Worm (Caenorhabditis elegans) whole organism, L3 larva: ENCODE data around the gene nsph-4.1.

Source experiments
- ZK546.5 ChIP-seq: sonication (generic microtip); optimal IDR thresholded peaks from 2 replicates; lab custom pipeline; 2017; ENCODE audit warnings: missing biosample characterization, missing genetic modification characterization
- aly-2 ChIP-seq: fragments of 150-350 bp; optimal IDR thresholded peaks from 2 replicates; lab custom pipeline; 2014; ENCODE audit warnings: missing biosample characterization, missing genetic modification characterization
- ama-1 ChIP-seq: fragments of 150-350 bp; optimal IDR thresholded peaks from 2 replicates; lab custom pipeline; 2018
- ceh-28 ChIP-seq: fragments of 150-350 bp; optimal IDR thresholded peaks from 2 replicates; lab custom pipeline; 2014; ENCODE audit warnings: missing biosample characterization, missing genetic modification reagents, missing genetic modification characterization
- ceh-82 ChIP-seq: fragments of 150-350 bp; optimal IDR thresholded peaks from 2 replicates; lab custom pipeline; 2014; ENCODE audit warnings: missing biosample characterization, missing genetic modification characterization
- ceh-9 ChIP-seq: sonication (generic microtip); optimal IDR thresholded peaks from 2 replicates; lab custom pipeline; 2018; ENCODE audit warnings: missing biosample characterization, missing genetic modification characterization
- daf-12 ChIP-seq: fragments of 150-350 bp; optimal IDR thresholded peaks from 2 replicates; lab custom pipeline; 2014; ENCODE audit warnings: missing biosample characterization, missing genetic modification reagents, missing genetic modification characterization
- egl-27 ChIP-seq: sonication (generic microtip); optimal IDR thresholded peaks from 4 replicates; lab custom pipeline; 2017; ENCODE audit warnings: missing biosample characterization, missing genetic modification reagents, missing genetic modification characterization
- egl-5 ChIP-seq: fragments of 150-350 bp; optimal IDR thresholded peaks from 2 replicates; lab custom pipeline; 2017; ENCODE audit warnings: missing biosample characterization, missing genetic modification reagents, missing genetic modification characterization, inconsistent platforms
- elt-1 ChIP-seq: fragments of 150-350 bp; optimal IDR thresholded peaks from 2 replicates; lab custom pipeline; 2014; ENCODE audit warnings: missing biosample characterization, missing genetic modification characterization
- elt-2 ChIP-seq: sonication (generic microtip); optimal IDR thresholded peaks from 2 replicates; lab custom pipeline; 2016; ENCODE audit warnings: missing genetic modification reagents, mild to moderate bottlenecking, missing genetic modification characterization, missing compliant biosample characterization
- elt-3 ChIP-seq, 3 experiments: fragments of 150-350 bp in 1 of 3; sonication (generic microtip) in 2 of 3; optimal IDR thresholded peaks; 2 replicates in 2 of 3; 4 replicates in 1 of 3; lab custom pipeline; 2014 to 2017; ENCODE audit warnings: missing biosample characterization in 3 of 3, missing genetic modification characterization in 3 of 3
- eor-1 ChIP-seq, 2 experiments: fragments of 150-350 bp; optimal IDR thresholded peaks; 2 replicates each; lab custom pipeline; 2014 to 2018; ENCODE audit warnings: missing biosample characterization in 2 of 2, missing genetic modification characterization in 2 of 2
- fkh-10 ChIP-seq: sonication (generic microtip); optimal IDR thresholded peaks from 2 replicates; lab custom pipeline; 2017; ENCODE audit warnings: missing biosample characterization, missing genetic modification reagents, missing genetic modification characterization
- fkh-2 ChIP-seq: fragments of 150-350 bp; optimal IDR thresholded peaks from 2 replicates; lab custom pipeline; 2014; ENCODE audit warnings: missing biosample characterization, missing genetic modification reagents, missing genetic modification characterization
- fos-1 ChIP-seq: fragments of 150-350 bp; optimal IDR thresholded peaks from 2 replicates; lab custom pipeline; 2014; ENCODE audit warnings: missing biosample characterization, missing genetic modification characterization
- hmg-11 ChIP-seq: sonication (generic microtip); optimal IDR thresholded peaks from 2 replicates; lab custom pipeline; 2016; ENCODE audit warnings: missing genetic modification characterization, missing compliant biosample characterization
- jun-1 ChIP-seq: fragments of 150-350 bp; optimal IDR thresholded peaks from 2 replicates; lab custom pipeline; 2014; ENCODE audit warnings: missing biosample characterization, missing genetic modification reagents, missing genetic modification characterization
- lin-15B ChIP-seq: fragments of 150-350 bp; optimal IDR thresholded peaks from 2 replicates; lab custom pipeline; 2014; ENCODE audit warnings: missing biosample characterization, missing genetic modification characterization
- lin-39 ChIP-seq: fragments of 150-350 bp; optimal IDR thresholded peaks from 2 replicates; lab custom pipeline; 2018; ENCODE audit warnings: missing biosample characterization, missing genetic modification reagents, missing genetic modification characterization
- nfya-1 ChIP-seq: sonication (generic microtip); optimal IDR thresholded peaks from 2 replicates; lab custom pipeline; 2017; ENCODE audit warnings: missing genetic modification characterization, mild to moderate bottlenecking, missing compliant biosample characterization, antibody characterized with exemption, moderate library complexity; ENCODE audit not compliant: insufficient read depth
- nhr-11 ChIP-seq: fragments of 150-350 bp; optimal IDR thresholded peaks from 2 replicates; lab custom pipeline; 2014; ENCODE audit warnings: missing biosample characterization, missing genetic modification characterization
- nhr-12 ChIP-seq: fragments of 150-350 bp; optimal IDR thresholded peaks from 2 replicates; lab custom pipeline; 2014; ENCODE audit warnings: missing biosample characterization, missing genetic modification characterization
- nhr-23 ChIP-seq: fragments of 150-350 bp; optimal IDR thresholded peaks from 2 replicates; lab custom pipeline; 2014; ENCODE audit warnings: missing biosample characterization, missing genetic modification reagents, missing genetic modification characterization
- nhr-237 ChIP-seq: fragments of 150-350 bp; optimal IDR thresholded peaks from 2 replicates; lab custom pipeline; 2014; ENCODE audit warnings: missing biosample characterization, missing genetic modification characterization
- nhr-25 ChIP-seq: sonication (generic microtip); optimal IDR thresholded peaks from 2 replicates; lab custom pipeline; 2017; ENCODE audit warnings: missing biosample characterization, missing genetic modification characterization
- nhr-28 ChIP-seq: fragments of 150-350 bp; optimal IDR thresholded peaks from 2 replicates; lab custom pipeline; 2014; ENCODE audit warnings: missing biosample characterization, missing genetic modification characterization
- nhr-43 ChIP-seq: sonication (generic microtip); optimal IDR thresholded peaks from 2 replicates; lab custom pipeline; 2016; ENCODE audit warnings: mild to moderate bottlenecking, missing genetic modification characterization, missing compliant biosample characterization; ENCODE audit not compliant: poor library complexity, severe bottlenecking
- nhr-67 ChIP-seq: fragments of 150-350 bp; optimal IDR thresholded peaks from 2 replicates; lab custom pipeline; 2014; ENCODE audit warnings: missing biosample characterization, missing genetic modification characterization
- nhr-77 ChIP-seq: fragments of 150-350 bp; optimal IDR thresholded peaks from 2 replicates; lab custom pipeline; 2014; ENCODE audit warnings: missing biosample characterization, missing genetic modification characterization
- pha-4 ChIP-seq: fragments of 150-350 bp; optimal IDR thresholded peaks from 2 replicates; lab custom pipeline; 2014; ENCODE audit warnings: missing biosample characterization, missing genetic modification reagents, missing genetic modification characterization
- pqm-1 ChIP-seq: fragments of 150-350 bp; optimal IDR thresholded peaks from 2 replicates; lab custom pipeline; 2017; ENCODE audit warnings: missing biosample characterization, missing genetic modification characterization, inconsistent platforms
- skn-1 ChIP-seq: fragments of 150-350 bp; optimal IDR thresholded peaks from 2 replicates; lab custom pipeline; 2014; ENCODE audit warnings: missing biosample characterization, missing genetic modification characterization
- snpc-4 ChIP-seq: fragments of 150-350 bp; optimal IDR thresholded peaks from 2 replicates; lab custom pipeline; 2014; ENCODE audit warnings: missing biosample characterization, missing genetic modification characterization
- zag-1 ChIP-seq: fragments of 150-350 bp; optimal IDR thresholded peaks from 2 replicates; lab custom pipeline; 2014; ENCODE audit warnings: missing biosample characterization, missing genetic modification characterization
- ztf-11 ChIP-seq: fragments of 150-350 bp; optimal IDR thresholded peaks from 2 replicates; lab custom pipeline; 2014; ENCODE audit warnings: missing biosample characterization, missing genetic modification characterization
- ztf-4 ChIP-seq: fragments of 150-350 bp; optimal IDR thresholded peaks from 2 replicates; lab custom pipeline; 2014; ENCODE audit warnings: missing biosample characterization, missing genetic modification characterization

Gene nsph-4.1

ce11 chrIV:5268803-5269202, 42.2 kb downstream of the nsph-4.1 start, which contains the start of gene F36H12.4:
TSS of gene F36H12.4 (plus strand) at chrIV:5269103.
- no peak for TF ChIP-seq nhr-23 (tag; lab: Kevin White, UChicago)
- no peak for TF ChIP-seq snpc-4 (tag; lab: Kevin White, UChicago)
- TF ChIP-seq hmg-11, result no peak
- no peak for TF ChIP-seq jun-1 (tag; lab: Kevin White, UChicago)
- TF ChIP-seq elt-3 (tag; optimal IDR thresholded peaks at IDR 0.05; lab: Kevin White, UChicago), result no peak
- TF ChIP-seq ama-1 (lab: Kevin White, UChicago), result no peak
- TF ChIP-seq pha-4 (tag; lab: Kevin White, UChicago), result no peak
- TF ChIP-seq ceh-28 (tag; lab: Kevin White, UChicago), result no peak

- TF ChIP-seq fos-1 (tag; lab: Kevin White, UChicago) (no peak), ama-1 (lab: Kevin White, UChicago) (no peak), ztf-11 (no peak), snpc-4 (tag; lab: Kevin White, UChicago) (no peak), jun-1 (tag; lab: Kevin White, UChicago) (no peak), egl-27 (tag; lab: Kevin White, UChicago) (no peak), nhr-67 (tag; lab: Kevin White, UChicago) (no peak), egl-5 (tag; lab: Kevin White, UChicago) (no peak), eor-1 (tag; optimal IDR thresholded peaks at IDR 0.05; lab: Kevin White, UChicago) (no peak), ceh-82 (tag; lab: Kevin White, UChicago) (no peak), elt-2 (tag; lab: Kevin White, UChicago) (no peak), nhr-23 (tag; lab: Kevin White, UChicago) (no peak), pqm-1 (tag; lab: Kevin White, UChicago) (no peak), nhr-12 (tag; lab: Kevin White, UChicago) (no peak), lin-39 (tag; lab: Kevin White, UChicago) (no peak), elt-3 (tag; optimal IDR thresholded peaks at IDR 0.05; lab: Kevin White, UChicago) (no peak), nhr-25 (no peak)
Observed at ce11 chrIV:5272518-5272917, 45.9 kb downstream of the nsph-4.1 start, which contains the start of gene F36H12.3. TSS of gene F36H12.3 (plus strand) at chrIV:5272818.

- TF ChIP-seq nhr-28 (tag; lab: Kevin White, UChicago), result no peak
- no peak for TF ChIP-seq fkh-2 (tag; lab: Kevin White, UChicago)
- no peak for TF ChIP-seq nhr-237 (tag; lab: Kevin White, UChicago)
- no peak for TF ChIP-seq nhr-77 (tag; lab: Kevin White, UChicago)
- no peak for TF ChIP-seq lin-39 (tag; lab: Kevin White, UChicago)
- no peak for TF ChIP-seq zag-1 (tag; lab: Kevin White, UChicago)
- no peak for TF ChIP-seq lin-15B (tag; lab: Kevin White, UChicago)
- TF ChIP-seq pha-4 (tag; lab: Kevin White, UChicago), result no peak
- TF ChIP-seq nhr-23 (tag; lab: Kevin White, UChicago), result no peak
- TF ChIP-seq aly-2 (tag; lab: Kevin White, UChicago), result no peak
- TF ChIP-seq ztf-4, result no peak
- no peak for TF ChIP-seq nhr-12 (tag; lab: Kevin White, UChicago)
- no peak for TF ChIP-seq nhr-43 (tag; lab: Kevin White, UChicago)
- no peak for TF ChIP-seq nhr-11 (tag; lab: Kevin White, UChicago)
- TF ChIP-seq jun-1 (tag; lab: Kevin White, UChicago), result no peak
- TF ChIP-seq ZK546.5 (tag; lab: Kevin White, UChicago), result no peak
- TF ChIP-seq ceh-9 (tag; lab: Kevin White, UChicago), result no peak
- no peak for TF ChIP-seq elt-1 (tag; lab: Kevin White, UChicago)
Observed at ce11 chrIV:5273385-5273784, 46.7 kb downstream of the nsph-4.1 start.

- no peak for TF ChIP-seq nhr-23 (tag; lab: Kevin White, UChicago)
- no peak for TF ChIP-seq skn-1
- no peak for TF ChIP-seq eor-1 (tag; optimal IDR thresholded peaks at IDR 0.05; lab: Kevin White, UChicago)
- TF ChIP-seq jun-1 (tag; lab: Kevin White, UChicago), result no peak
- TF ChIP-seq lin-39 (tag; lab: Kevin White, UChicago), result no peak
- TF ChIP-seq fkh-10 (GFP tag; lab: Kevin White, UChicago), result no peak
- no peak for TF ChIP-seq nhr-12 (tag; lab: Kevin White, UChicago)
- no peak for TF ChIP-seq elt-1 (tag; lab: Kevin White, UChicago)
- no peak for TF ChIP-seq ztf-11
- TF ChIP-seq nfya-1 (tag; lab: Kevin White, UChicago), result no peak
- no peak for TF ChIP-seq daf-12 (tag; lab: Kevin White, UChicago)
Observed at ce11 chrIV:5274123-5274581, 47.5 kb downstream of the nsph-4.1 start, which contains the start of gene slfl-4. TSS of gene slfl-4 (plus strand) at chrIV:5274531.
